Fruit fly (Drosophila melanogaster): ENCODE results near the gene CG15743.
A peak's percentile ranks its signal among the peaks of the same experiment; 100 is the strongest.

Gene CG15743

DNA sequence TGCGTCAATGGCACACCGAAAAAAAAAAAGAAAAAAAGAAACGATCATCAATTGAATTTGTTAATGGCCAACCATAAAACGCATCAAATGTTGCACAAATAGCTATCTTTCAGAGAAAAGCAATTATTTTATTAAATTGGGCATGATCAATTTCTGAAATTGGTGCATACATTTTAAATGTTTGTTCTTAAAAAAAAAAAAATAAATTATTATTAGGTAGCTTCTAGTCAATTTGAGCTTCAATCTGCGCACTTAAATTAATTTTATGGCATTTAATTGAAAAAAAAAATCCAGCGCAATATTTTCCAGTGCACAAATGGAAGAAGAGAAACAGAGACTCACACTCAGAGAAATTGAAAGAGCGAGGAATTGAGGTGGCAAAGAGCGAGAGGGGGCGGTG is 37.6 kb downstream of the CG15743 start (continued):
- TF ChIP-seq CG6765 (GFP tag; optimal IDR thresholded peaks at IDR 0.05): no peak
- no peak for TF ChIP-seq CG6254 (GFP tag; optimal IDR thresholded peaks at IDR 0.05)
- TF ChIP-seq CG11247 (GFP tag; IDR thresholded peaks at IDR 0.05): no peak
- TF ChIP-seq CG18011 (GFP tag; optimal IDR thresholded peaks at IDR 0.05): peak; percentile 30
- TF ChIP-seq CG6683 (GFP tag; optimal IDR thresholded peaks at IDR 0.05): no peak
- no peak for TF ChIP-seq Lhr (GFP tag; optimal IDR thresholded peaks at IDR 0.05)
- peak; percentile 67 for TF ChIP-seq CG4424 (GFP tag; optimal IDR thresholded peaks at IDR 0.05)

DNA sequence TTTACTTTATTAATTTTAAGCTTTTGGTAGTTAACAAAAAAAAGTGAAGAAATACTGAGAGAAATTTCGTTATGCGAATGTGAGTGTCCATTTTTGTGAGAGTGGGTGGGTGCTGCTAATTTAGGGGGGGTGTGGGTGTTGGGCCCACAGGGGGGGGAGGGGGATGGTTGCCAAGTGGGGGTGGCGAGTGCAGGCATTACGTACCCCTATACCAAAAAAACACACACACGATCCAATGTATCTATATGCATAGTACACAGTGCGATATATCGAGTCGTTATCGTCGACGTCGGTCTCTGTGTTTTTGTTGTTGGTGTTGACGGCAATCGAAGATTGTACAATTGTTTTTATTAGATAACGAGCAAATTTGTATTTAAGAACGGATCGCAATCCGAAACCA is 38.0 kb downstream of the CG15743 start:
- peak; percentile 83 for TF ChIP-seq crol (GFP tag; IDR thresholded peaks at IDR 0.05)
- TF ChIP-seq tx (GFP tag; optimal IDR thresholded peaks at IDR 0.05): no peak
- 0 out of 4 replicates have a peak, but pooled peaks have one; percentile 55 for TF ChIP-seq chinmo (GFP tag; IDR thresholded peaks at IDR 0.05; ENCODE audit: partially characterized antibody)
- TF ChIP-seq BtbVII (GFP tag; optimal IDR thresholded peaks at IDR 0.05): no peak
- TF ChIP-seq CG9932 (GFP tag; IDR thresholded peaks at IDR 0.05): 0 out of 2 replicates have a peak, but pooled peaks have one; percentile 2
- TF ChIP-seq exex (tag; optimal IDR thresholded peaks at IDR 0.05): peak; percentile 29
- peak; percentile 4; the same call in 1 of the 2 replicates for TF ChIP-seq CG10366 (GFP tag; IDR thresholded peaks at IDR 0.05)
- TF ChIP-seq CTCF (GFP tag; optimal IDR thresholded peaks at IDR 0.05): no peak
- TF ChIP-seq CG2199 (GFP tag; IDR thresholded peaks at IDR 0.05): 0 out of 3 replicates have a peak, but pooled peaks have one; percentile 12
- TF ChIP-seq wor (GFP tag; IDR thresholded peaks at IDR 0.05): 0 out of 2 replicates have a peak, but pooled peaks have one; percentile 1
- 0 out of 3 replicates have a peak, but pooled peaks have one; percentile 3 for TF ChIP-seq Aef1 (GFP tag; IDR thresholded peaks at IDR 0.05)

DNA sequence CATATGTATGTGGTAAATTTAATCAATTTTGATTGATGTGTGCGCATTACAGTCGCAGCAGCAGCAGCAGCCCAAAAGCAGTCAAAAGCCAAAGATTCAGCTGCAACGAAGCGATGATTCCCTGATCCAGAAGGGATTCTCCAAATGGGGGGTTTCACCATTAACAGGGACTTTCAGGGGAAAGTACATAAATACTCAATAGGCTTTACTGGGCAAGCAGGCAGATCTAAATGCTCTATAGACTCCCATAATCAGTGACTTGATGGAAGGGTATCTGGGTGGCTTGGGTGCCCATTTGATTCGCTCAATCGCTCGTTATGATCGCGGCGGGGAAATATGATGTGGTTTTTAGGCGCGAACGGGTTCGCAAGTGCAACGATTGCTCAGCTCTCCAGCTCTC is 39.8 kb downstream of the CG15743 start:
- TF ChIP-seq Hr51 (GFP tag; optimal IDR thresholded peaks at IDR 0.05) (peak in 1 of 2 experiments; percentile 2), CG10565 (GFP tag; optimal IDR thresholded peaks at IDR 0.05) (no peak), CG7963 (GFP tag; IDR thresholded peaks at IDR 0.05; ENCODE audit: partially characterized antibody) (no peak), dysf (GFP tag; IDR thresholded peaks at IDR 0.05) (0 out of 3 replicates have a peak, but pooled peaks have one; percentile 47), CG10274 (GFP tag; optimal IDR thresholded peaks at IDR 0.05) (peak; percentile 48), ind (GFP tag; optimal IDR thresholded peaks at IDR 0.05) (no peak), CG6683 (GFP tag; optimal IDR thresholded peaks at IDR 0.05) (no peak), Drgx (GFP tag; IDR thresholded peaks at IDR 0.05) (peak; percentile 30; the same call in 1 of the 2 replicates)

DNA sequence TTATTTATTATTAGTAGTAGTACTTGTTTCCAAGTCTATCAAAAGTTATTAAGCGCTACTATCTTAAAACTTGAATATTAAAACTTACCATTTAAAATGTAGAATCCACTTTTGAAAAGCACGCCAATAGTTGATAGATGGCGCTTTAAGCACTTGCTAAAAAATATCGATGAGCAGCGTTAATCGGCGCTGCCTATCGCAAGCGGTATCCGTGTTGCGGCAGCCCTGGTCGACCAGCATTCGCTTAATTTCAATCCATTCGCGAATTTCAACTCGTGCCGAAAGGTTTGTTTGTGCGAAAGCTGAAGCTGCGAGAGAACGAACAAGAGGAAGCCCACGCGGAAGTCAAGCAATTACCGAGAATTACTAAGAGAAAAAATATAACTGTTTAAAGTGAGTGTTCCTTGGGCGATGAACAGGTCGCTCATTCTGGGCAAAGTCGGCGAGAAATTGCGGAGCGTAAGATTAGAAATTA is 44.1 kb downstream of the CG15743 start, which contains the start of gene Prx2:
Prx2 (plus strand) TSS at position 253 of the 475 bp plus-strand sequence.
- TF ChIP-seq CG42726 (GFP tag; IDR thresholded peaks at IDR 0.05; ENCODE audit: partially characterized antibody): peak; percentile 86
- no peak for TF ChIP-seq CG17829 (tag; optimal IDR thresholded peaks at IDR 0.05)
- TF ChIP-seq cas (GFP tag; IDR thresholded peaks at IDR 0.05): no peak
- no peak for TF ChIP-seq Sry-β (GFP tag; optimal IDR thresholded peaks at IDR 0.05)
- no peak for TF ChIP-seq CG4854 (GFP tag; optimal IDR thresholded peaks at IDR 0.05)
- no peak for TF ChIP-seq Usf (GFP tag; optimal IDR thresholded peaks at IDR 0.05)
- no peak for TF ChIP-seq Poxn (GFP tag; IDR thresholded peaks at IDR 0.05)
- TF ChIP-seq Bteb2 (GFP tag; optimal IDR thresholded peaks at IDR 0.05): no peak
- no peak for TF ChIP-seq gsb-n (tag; optimal IDR thresholded peaks at IDR 0.05)
- no peak for TF ChIP-seq Hmx (GFP tag; optimal IDR thresholded peaks at IDR 0.05)
- no peak for TF ChIP-seq chm (GFP tag; IDR thresholded peaks at IDR 0.05)
- TF ChIP-seq CG13894 (tag; optimal IDR thresholded peaks at IDR 0.05): no peak
- TF ChIP-seq mirr (GFP tag; optimal IDR thresholded peaks at IDR 0.05): peak; percentile 49
- no peak for TF ChIP-seq CG10462 (GFP tag; optimal IDR thresholded peaks at IDR 0.05)
- TF ChIP-seq otp (GFP tag; IDR thresholded peaks at IDR 0.05): no peak
- TF ChIP-seq Six4 (GFP tag; optimal IDR thresholded peaks at IDR 0.05): no peak
- no peak for TF ChIP-seq CG6175 (GFP tag; IDR thresholded peaks at IDR 0.05)
- no peak for TF ChIP-seq Fer2 (tag; optimal IDR thresholded peaks at IDR 0.05)
- no peak for TF ChIP-seq CG43689 (GFP tag; IDR thresholded peaks at IDR 0.05)
- peak; percentile 83 for TF ChIP-seq unc-4 (GFP tag; IDR thresholded peaks at IDR 0.05; ENCODE audit: partially characterized antibody)
- no peak for TF ChIP-seq CG4360 (GFP tag; IDR thresholded peaks at IDR 0.05)
- no peak for TF ChIP-seq kay (GFP tag; optimal IDR thresholded peaks at IDR 0.05)
- no peak for TF ChIP-seq dysf (GFP tag; IDR thresholded peaks at IDR 0.05)

Measured in whole organism, embryonic.